Worm (Caenorhabditis elegans): Measurements from ENCODE around the gene R144.13.

The R144.13 gene

DNA sequence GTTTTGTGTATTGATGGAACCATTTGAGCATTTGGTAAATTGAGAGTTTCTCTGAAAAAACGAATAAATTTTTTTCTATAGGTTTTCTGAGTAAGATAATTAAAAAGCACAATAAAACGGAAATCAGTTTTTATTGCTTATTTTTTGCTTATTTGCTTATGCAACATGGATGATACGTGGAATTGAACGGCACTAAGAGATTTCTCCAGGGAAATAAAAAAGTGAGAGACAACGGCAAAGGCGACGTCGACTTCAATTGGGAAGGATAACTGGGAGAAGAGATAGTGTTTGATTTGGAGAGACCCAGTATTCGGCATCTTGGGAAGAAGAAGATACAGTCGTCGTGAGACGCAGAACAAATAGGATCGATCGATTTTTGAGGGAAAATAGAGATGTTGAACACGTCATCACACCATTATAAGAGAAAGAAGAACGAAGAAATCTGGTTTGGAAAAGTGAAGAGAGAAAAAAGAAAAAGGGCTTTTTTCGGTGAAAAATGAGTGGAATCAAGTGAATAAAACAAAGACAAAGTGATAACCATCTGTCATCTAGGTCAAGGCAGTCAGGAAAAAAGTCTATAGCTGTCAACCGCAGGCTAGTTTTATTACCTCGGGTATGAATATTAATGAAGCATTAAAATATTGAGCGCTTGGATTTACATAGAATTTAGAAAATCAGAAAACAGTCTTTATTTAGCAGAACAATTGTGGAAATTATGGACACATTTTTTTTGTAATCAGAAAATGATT lies 24.8 kb upstream of the R144.13 start, which contains the start of gene tmem-131 (continued):
- TF ChIP-seq nhr-71 (tag; optimal IDR thresholded peaks at IDR 0.05), result peak; percentile 50

DNA sequence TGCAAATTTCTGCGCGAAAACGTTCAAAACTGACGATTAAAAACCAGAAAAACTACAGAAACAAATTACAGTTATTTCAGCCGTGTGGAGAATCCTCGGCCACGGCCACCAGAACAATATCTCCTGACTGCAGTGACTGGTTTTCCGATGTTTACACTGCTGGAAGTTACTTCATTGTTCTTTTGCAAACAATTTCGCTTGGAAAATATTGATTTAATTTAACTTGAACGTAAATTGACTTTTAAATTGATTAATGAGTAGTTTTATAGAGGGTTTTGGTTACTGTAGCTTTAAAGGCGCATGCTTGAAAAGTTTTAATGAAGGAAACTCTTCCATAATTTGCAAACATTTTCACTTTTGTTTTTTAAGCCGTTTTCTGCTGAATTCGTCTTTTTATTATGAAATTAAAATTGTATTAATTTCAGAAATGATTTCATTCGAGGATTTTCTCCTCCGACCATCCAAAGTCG lies 24.1 kb upstream of the R144.13 start, which contains the start of gene smcr-8:
smcr-8 (plus strand) TSS at position 420 of the 470 bp plus-strand sequence.
- TF ChIP-seq lsy-2 (tag; optimal IDR thresholded peaks at IDR 0.05) (peak in 1 of 2 experiments; percentile 28), lin-35 (GFP tag; optimal IDR thresholded peaks at IDR 0.05) (peak in 1 of 2 experiments; percentile 2), dpl-1 (GFP tag; optimal IDR thresholded peaks at IDR 0.05) (peak in 1 of 3 experiments; percentile 14), rnt-1 (tag; optimal IDR thresholded peaks at IDR 0.05) (peak; percentile 27), efl-1 (optimal IDR thresholded peaks at IDR 0.05) (no peak), efl-1 (GFP tag; optimal IDR thresholded peaks at IDR 0.05 in 1 of 2) (peak; percentile 39 to 58), ets-5 (GFP tag; IDR thresholded peaks at IDR 0.05) (no peak), sox-4 (tag; optimal IDR thresholded peaks at IDR 0.05) (no peak), ceh-90 (tag; optimal IDR thresholded peaks at IDR 0.05) (peak; percentile 23), ceh-63 (GFP tag; optimal IDR thresholded peaks at IDR 0.05) (no peak)

DNA sequence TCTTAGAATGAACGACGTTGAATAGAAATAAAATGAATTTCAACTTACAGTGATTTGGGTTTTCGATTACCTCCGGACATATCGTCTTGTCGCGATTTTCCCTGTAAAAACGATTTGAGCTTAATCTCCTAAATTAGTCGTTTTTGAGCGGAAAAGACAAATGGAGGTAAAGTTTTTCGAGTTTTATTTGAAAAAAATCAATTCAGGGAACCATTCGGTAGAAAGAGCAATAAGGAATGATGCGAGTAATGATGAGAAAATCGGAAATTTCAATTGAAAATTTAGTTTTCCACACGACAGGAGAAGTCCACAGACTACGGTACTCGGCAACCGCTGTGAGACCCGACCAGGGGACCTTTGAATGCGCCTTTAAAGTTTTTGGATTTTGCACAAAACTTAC lies 20.8 kb upstream of the R144.13 start, which contains the start of gene R144.10:
R144.10 (minus strand) TSS at position 101 of the 400 bp plus-strand sequence.
- TF ChIP-seq swsn-7 (tag; optimal IDR thresholded peaks at IDR 0.05) (no peak), C34B4.2 (tag; optimal IDR thresholded peaks at IDR 0.05) (no peak)

DNA sequence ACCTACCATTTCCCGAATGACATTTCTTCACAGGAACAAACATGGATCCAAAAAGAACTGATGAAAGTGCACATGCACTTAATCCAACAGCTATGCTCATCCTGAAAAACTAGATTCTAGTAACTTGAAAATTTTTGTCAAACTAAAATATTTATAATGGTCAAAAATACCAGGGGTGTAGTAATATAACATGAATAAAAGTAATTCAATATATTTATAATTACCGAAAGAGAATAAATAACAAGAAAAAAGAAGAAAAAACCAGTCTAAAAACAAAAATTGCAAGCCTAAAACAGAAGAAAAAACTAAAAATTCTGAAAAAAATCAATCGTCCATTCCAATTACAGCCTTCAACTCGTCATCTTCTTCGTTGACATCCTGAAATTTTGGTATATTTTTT lies 18.4 kb upstream of the R144.13 start, which contains the start of gene R144.6:
R144.6 (minus strand) TSS at position 101 of the 400 bp plus-strand sequence.
- TF ChIP-seq efl-1 (optimal IDR thresholded peaks at IDR 0.05) (no peak), efl-1 (GFP tag; optimal IDR thresholded peaks at IDR 0.05 in 1 of 2) (peak in 1 of 2 experiments; percentile 9), unc-98 (GFP tag; IDR thresholded peaks at IDR 0.05) (no peak), xbp-1 (tag; optimal IDR thresholded peaks at IDR 0.05) (no peak)

DNA sequence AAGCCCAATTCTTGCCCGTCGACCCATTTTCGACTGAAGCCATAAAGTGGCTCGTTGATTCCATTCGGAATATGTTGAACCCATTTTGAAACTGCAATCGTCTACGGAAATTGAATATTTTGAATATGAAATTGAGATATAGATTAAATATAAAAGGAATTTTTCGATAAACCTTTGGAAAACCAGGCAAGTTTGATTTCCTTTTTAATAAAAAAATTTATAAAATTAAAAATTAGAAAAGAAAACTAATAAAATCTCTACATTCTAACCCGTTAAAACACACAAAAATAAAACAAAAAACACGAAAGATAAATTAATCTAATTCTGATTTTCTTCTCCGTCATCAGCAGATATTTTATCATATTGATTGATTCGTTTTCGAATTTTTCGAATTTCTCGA lies 16.2 kb upstream of the R144.13 start, which contains the start of gene R144.12:
R144.12 (minus strand) TSS at position 101 of the 400 bp plus-strand sequence.
- TF ChIP-seq sup-37 (GFP tag; optimal IDR thresholded peaks at IDR 0.05), result no peak
- no peak for TF ChIP-seq ces-1 (GFP tag; optimal IDR thresholded peaks at IDR 0.05)
- TF ChIP-seq egl-27 (tag; optimal IDR thresholded peaks at IDR 0.05), result no peak
- no peak for TF ChIP-seq unc-62 (GFP tag; optimal IDR thresholded peaks at IDR 0.05)
- TF ChIP-seq unc-86 (tag; optimal IDR thresholded peaks at IDR 0.05), result no peak
- no peak for TF ChIP-seq unc-30 (tag; optimal IDR thresholded peaks at IDR 0.05)
- TF ChIP-seq fkh-4 (tag; optimal IDR thresholded peaks at IDR 0.05; ENCODE audit: borderline replicate concordance), result no peak
- TF ChIP-seq snu-23 (GFP tag; optimal IDR thresholded peaks at IDR 0.05), result no peak
- TF ChIP-seq hpl-2 (GFP tag; optimal IDR thresholded peaks at IDR 0.05), result no peak
- TF ChIP-seq sox-4 (tag; optimal IDR thresholded peaks at IDR 0.05), result no peak
- no peak for TF ChIP-seq lin-35 (GFP tag; optimal IDR thresholded peaks at IDR 0.05)
- TF ChIP-seq zag-1 (tag; optimal IDR thresholded peaks at IDR 0.05), result no peak
- TF ChIP-seq elt-2 (tag; optimal IDR thresholded peaks at IDR 0.05), result no peak
- TF ChIP-seq mef-2 (tag; optimal IDR thresholded peaks at IDR 0.05), result no peak
- no peak for TF ChIP-seq Y116A8C.19 (tag; optimal IDR thresholded peaks at IDR 0.05; ENCODE audit: borderline replicate concordance)
- no peak for TF ChIP-seq dsc-1 (tag; optimal IDR thresholded peaks at IDR 0.05)
- no peak for TF ChIP-seq nhr-11 (tag; optimal IDR thresholded peaks at IDR 0.05)
- no peak for TF ChIP-seq tlp-1 (tag; optimal IDR thresholded peaks at IDR 0.05)

DNA sequence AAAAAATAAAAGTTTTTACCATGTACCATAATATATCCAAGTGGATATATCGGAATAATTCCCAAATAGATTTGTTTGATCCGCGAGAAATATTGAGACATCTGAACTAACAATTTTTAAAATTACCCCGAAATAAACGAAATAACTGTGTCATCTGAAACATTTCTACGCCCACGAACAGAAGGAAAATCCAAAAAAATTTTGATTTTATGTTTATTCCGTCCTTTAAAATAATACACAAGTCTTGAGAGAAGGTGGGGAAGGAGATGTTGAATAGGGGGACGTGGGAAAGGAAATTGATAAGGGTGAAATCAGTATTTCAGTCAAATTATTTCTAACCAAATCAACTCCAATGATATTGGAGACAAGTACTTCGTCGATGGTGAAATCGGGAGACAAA lies 14.3 kb upstream of the R144.13 start, which contains the start of gene R144.11:
R144.11 (minus strand) TSS at position 101 of the 400 bp plus-strand sequence.
- TF ChIP-seq aly-2 (tag; optimal IDR thresholded peaks at IDR 0.05), result peak; percentile 79
- no peak for TF ChIP-seq efl-1 (optimal IDR thresholded peaks at IDR 0.05)
- TF ChIP-seq efl-1 (GFP tag; optimal IDR thresholded peaks at IDR 0.05 in 1 of 2), result peak in 1 of 2 experiments; percentile 30
- TF ChIP-seq nhr-20 (tag; optimal IDR thresholded peaks at IDR 0.05), result no peak
- peak; percentile 31 for TF ChIP-seq nhr-85 (tag)

Measured in whole organism, L1 larva.